Fruit fly (Drosophila melanogaster) whole organism, embryonic: Measurements from ENCODE around the gene hry.

Experiments used
- B-H2 ChIP-seq: fragments of 200-800 bp; sonication (Bioruptor generic); optimal IDR thresholded peaks from 2 replicates; lab custom pipeline; 2018; ENCODE audit warnings: missing biosample characterization, mild to moderate bottlenecking, missing genetic modification characterization
- BEAF-32 ChIP-seq: fragments of 200-800 bp; sonication (Bioruptor generic); optimal IDR thresholded peaks from 3 replicates; lab custom pipeline; 2017; ENCODE audit warnings: missing biosample characterization, missing genetic modification characterization, mild to moderate bottlenecking, moderate library complexity, missing genetic modification reagents
- Blimp-1 ChIP-seq: fragments of 200-800 bp; sonication (Bioruptor generic); optimal IDR thresholded peaks from 3 replicates; lab custom pipeline; 2018; ENCODE audit warnings: missing biosample characterization, missing genetic modification characterization, mild to moderate bottlenecking, moderate library complexity, missing genetic modification reagents
- CG10267 ChIP-seq: fragments of 200-800 bp; sonication (Bioruptor generic); optimal IDR thresholded peaks from 2 replicates; lab custom pipeline; 2018; ENCODE audit warnings: missing biosample characterization, mild to moderate bottlenecking, missing genetic modification characterization, moderate library complexity
- CG10462 ChIP-seq: fragments of 200-800 bp; sonication (Bioruptor generic); optimal IDR thresholded peaks from 2 replicates; lab custom pipeline; 2016; ENCODE audit warnings: missing biosample characterization, missing genetic modification characterization
- CG12071 ChIP-seq: fragments of 200-800 bp; sonication (Bioruptor generic); optimal IDR thresholded peaks from 3 replicates; lab custom pipeline; 2018; ENCODE audit warnings: missing biosample characterization, mild to moderate bottlenecking, missing genetic modification characterization
- CG12769 ChIP-seq: fragments of 200-800 bp; sonication (Bioruptor generic); optimal IDR thresholded peaks from 2 replicates; lab custom pipeline; 2019; ENCODE audit warnings: missing biosample characterization, mild to moderate bottlenecking, missing genetic modification characterization, moderate library complexity
- CG13123 ChIP-seq: fragments of 200-800 bp; sonication (Bioruptor generic); optimal IDR thresholded peaks from 2 replicates; lab custom pipeline; 2016; ENCODE audit warnings: missing biosample characterization, missing genetic modification characterization
- CG14050 ChIP-seq: fragments of 200-800 bp; sonication (Bioruptor generic); IDR thresholded peaks from 3 replicates; pipeline ENCODE4 v1.3.6; 2022; ENCODE audit warnings: missing biosample characterization, missing genetic modification characterization
- CG1529 ChIP-seq: fragments of 200-800 bp; sonication (Bioruptor generic); optimal IDR thresholded peaks from 3 replicates; lab custom pipeline; 2018; ENCODE audit warnings: missing biosample characterization, missing genetic modification characterization
- CG15479 ChIP-seq: fragments of 200-800 bp; sonication (Bioruptor generic); optimal IDR thresholded peaks from 3 replicates; lab custom pipeline; 2019; ENCODE audit warnings: missing biosample characterization, mild to moderate bottlenecking, missing genetic modification characterization, moderate library complexity
- CG18011 ChIP-seq: fragments of 200-800 bp; sonication (Bioruptor generic); optimal IDR thresholded peaks from 2 replicates; lab custom pipeline; 2017; ENCODE audit warnings: missing biosample characterization, missing genetic modification characterization, mild to moderate bottlenecking, moderate library complexity, missing genotype
- CG18619 ChIP-seq: fragments of 200-800 bp; sonication (Bioruptor generic); optimal IDR thresholded peaks from 3 replicates; lab custom pipeline; 2017; ENCODE audit warnings: missing biosample characterization, mild to moderate bottlenecking, missing genetic modification characterization
- CG2120 ChIP-seq: fragments of 200-800 bp; sonication (Bioruptor generic); optimal IDR thresholded peaks from 3 replicates; lab custom pipeline; 2016; ENCODE audit warnings: missing biosample characterization, missing genetic modification characterization
- CG2678 ChIP-seq: fragments of 200-800 bp; sonication (Bioruptor generic); optimal IDR thresholded peaks from 3 replicates; lab custom pipeline; 2019; ENCODE audit warnings: missing biosample characterization, mild to moderate bottlenecking, missing genetic modification characterization, moderate library complexity
- CG2875 ChIP-seq: fragments of 200-800 bp; sonication (Bioruptor generic); optimal IDR thresholded peaks from 2 replicates; lab custom pipeline; 2017; ENCODE audit warnings: missing biosample characterization, mild to moderate bottlenecking, missing genetic modification characterization, missing genetic modification reagents
- CG3281 ChIP-seq: fragments of 200-800 bp; sonication (Bioruptor generic); optimal IDR thresholded peaks from 3 replicates; lab custom pipeline; 2017; ENCODE audit warnings: missing biosample characterization, mild to moderate bottlenecking, missing genetic modification characterization
- CG34224 ChIP-seq: fragments of 200-800 bp; sonication (Bioruptor generic); IDR thresholded peaks from 3 replicates; pipeline ENCODE4 v1.3.6; 2022; ENCODE audit warnings: missing biosample characterization, missing genetic modification characterization; ENCODE audit not compliant: partially characterized antibody
- CG3847 ChIP-seq: fragments of 200-800 bp; sonication (Bioruptor generic); IDR thresholded peaks from 2 replicates; pipeline ENCODE4 v1.3.6; 2022; ENCODE audit warnings: missing biosample characterization, missing genetic modification characterization
- CG7745 ChIP-seq: fragments of 200-800 bp; sonication (Bioruptor generic); optimal IDR thresholded peaks from 2 replicates; lab custom pipeline; 2018; ENCODE audit warnings: missing biosample characterization, mild to moderate bottlenecking, missing genetic modification characterization, moderate library complexity
- CG8089 ChIP-seq: fragments of 200-800 bp; sonication (Bioruptor generic); optimal IDR thresholded peaks from 3 replicates; lab custom pipeline; 2016; ENCODE audit warnings: missing biosample characterization, missing genetic modification characterization
- CG8281 ChIP-seq: fragments of 200-800 bp; sonication (Bioruptor generic); optimal IDR thresholded peaks from 2 replicates; lab custom pipeline; 2018; ENCODE audit warnings: missing biosample characterization, mild to moderate bottlenecking, missing genetic modification characterization, moderate library complexity
- CG9727 ChIP-seq: fragments of 200-800 bp; sonication (Bioruptor generic); optimal IDR thresholded peaks from 3 replicates; lab custom pipeline; 2017; ENCODE audit warnings: missing biosample characterization, mild to moderate bottlenecking, missing genetic modification characterization
- Dip3 ChIP-seq: fragments of 200-800 bp; sonication (Bioruptor generic); optimal IDR thresholded peaks from 3 replicates; lab custom pipeline; 2016; ENCODE audit warnings: missing biosample characterization, missing genetic modification characterization
- ERR ChIP-seq: fragments of 200-800 bp; sonication (Bioruptor generic); optimal IDR thresholded peaks from 2 replicates; lab custom pipeline; 2016; ENCODE audit warnings: missing biosample characterization, missing genetic modification characterization
- Gsc ChIP-seq: fragments of 200-800 bp; sonication (Bioruptor generic); IDR thresholded peaks from 2 replicates; pipeline ENCODE4 v1.3.6; 2022; ENCODE audit warnings: missing biosample characterization, missing genetic modification characterization
- HLH4C ChIP-seq: fragments of 200-800 bp; sonication (Bioruptor generic); IDR thresholded peaks from 3 replicates; pipeline ENCODE4 v1.3.6; 2022; ENCODE audit warnings: missing biosample characterization, missing genetic modification characterization; ENCODE audit not compliant: partially characterized antibody
- Hey ChIP-seq: fragments of 200-800 bp; sonication (Bioruptor generic); optimal IDR thresholded peaks from 3 replicates; lab custom pipeline; 2018; ENCODE audit warnings: missing biosample characterization, mild to moderate bottlenecking, missing genetic modification characterization
- Mad ChIP-seq: fragments of 200-800 bp; sonication (Bioruptor generic); optimal IDR thresholded peaks from 2 replicates; lab custom pipeline; 2016; ENCODE audit warnings: missing biosample characterization, missing genetic modification characterization
- Myb ChIP-seq: fragments of 200-800 bp; sonication (Bioruptor generic); optimal IDR thresholded peaks from 2 replicates; lab custom pipeline; 2016; ENCODE audit warnings: missing biosample characterization, missing genetic modification characterization
- Neu2 ChIP-seq: fragments of 200-800 bp; sonication (Bioruptor generic); optimal IDR thresholded peaks from 3 replicates; lab custom pipeline; 2016; ENCODE audit warnings: missing biosample characterization, missing genetic modification characterization, borderline replicate concordance
- Optix ChIP-seq: fragments of 200-800 bp; sonication (Bioruptor generic); IDR thresholded peaks from 3 replicates; pipeline ENCODE4 v1.3.6; 2022; ENCODE audit warnings: missing biosample characterization, missing genetic modification characterization
- Ravus ChIP-seq: fragments of 200-800 bp; sonication (Bioruptor generic); IDR thresholded peaks from 2 replicates; pipeline ENCODE4 v1.3.6; 2022; ENCODE audit warnings: missing biosample characterization, missing genetic modification characterization
- btn ChIP-seq: fragments of 200-800 bp; sonication (Bioruptor generic); optimal IDR thresholded peaks from 2 replicates; lab custom pipeline; 2016; ENCODE audit warnings: missing biosample characterization, missing genetic modification characterization
- chif ChIP-seq, 2 experiments: fragments of 200-800 bp; sonication (Bioruptor generic); optimal IDR thresholded peaks; 3 replicates each; lab custom pipeline; 2016; ENCODE audit warnings: missing biosample characterization in 2 of 2, missing genetic modification characterization in 2 of 2
- chinmo ChIP-seq: fragments of 200-800 bp; sonication (Bioruptor generic); IDR thresholded peaks from 4 replicates; pipeline ENCODE4 v1.3.6; 2022; ENCODE audit warnings: missing biosample characterization, missing genetic modification characterization; ENCODE audit not compliant: partially characterized antibody
- danr ChIP-seq: fragments of 200-800 bp; sonication (Bioruptor generic); IDR thresholded peaks from 2 replicates; pipeline ENCODE4 v1.3.6; 2022; ENCODE audit warnings: missing biosample characterization, missing genetic modification characterization
- fd96Cb ChIP-seq: fragments of 200-800 bp; sonication (Bioruptor generic); optimal IDR thresholded peaks from 2 replicates; lab custom pipeline; 2018; ENCODE audit warnings: missing biosample characterization, mild to moderate bottlenecking, missing genetic modification characterization, moderate library complexity
- gt ChIP-seq: fragments of 200-800 bp; sonication (Bioruptor generic); IDR thresholded peaks from 2 replicates; pipeline ENCODE4 v1.3.6; 2022; ENCODE audit warnings: missing biosample characterization, missing genetic modification characterization
- lmd ChIP-seq: fragments of 200-800 bp; sonication (Bioruptor generic); IDR thresholded peaks from 2 replicates; pipeline ENCODE4 v1.3.6; 2022; ENCODE audit warnings: missing biosample characterization, missing genetic modification characterization
- lola ChIP-seq, 3 experiments: fragments of >200 bp in 2 of 3; fragments of 200-800 bp in 1 of 3; sonication (Bioruptor generic) in 1 of 3; optimal IDR thresholded peaks; 2 replicates each; lab custom pipeline; 2017 to 2019; ENCODE audit warnings: missing biosample characterization in 3 of 3, missing genetic modification characterization in 3 of 3, mild to moderate bottlenecking in 1 of 3, moderate library complexity in 1 of 3
- pita ChIP-seq: fragments of 200-800 bp; sonication (Bioruptor generic); optimal IDR thresholded peaks from 2 replicates; lab custom pipeline; 2017; ENCODE audit warnings: missing biosample characterization, mild to moderate bottlenecking, missing genetic modification characterization
- pnt ChIP-seq: fragments of 200-800 bp; sonication (Bioruptor generic); optimal IDR thresholded peaks from 3 replicates; lab custom pipeline; 2016; ENCODE audit warnings: missing biosample characterization, missing genetic modification characterization
- psq ChIP-seq: fragments of 200-800 bp; sonication (Bioruptor generic); optimal IDR thresholded peaks from 2 replicates; lab custom pipeline; 2017; ENCODE audit warnings: missing biosample characterization, missing genetic modification characterization
- pzg ChIP-seq: fragments of 200-800 bp; sonication (Bioruptor generic); optimal IDR thresholded peaks from 3 replicates; lab custom pipeline; 2018; ENCODE audit warnings: missing biosample characterization, mild to moderate bottlenecking, missing genetic modification characterization, moderate library complexity
- sc ChIP-seq, 3 experiments: fragments of >200 bp in 2 of 3; fragments of 200-800 bp in 1 of 3; sonication (Bioruptor generic) in 1 of 3; optimal IDR thresholded peaks; 2 replicates in 2 of 3; 3 replicates in 1 of 3; lab custom pipeline; 2017; ENCODE audit warnings: mild to moderate bottlenecking in 1 of 3, missing biosample characterization in 1 of 3, missing genetic modification characterization in 1 of 3, missing genetic modification reagents in 1 of 3
- sqz ChIP-seq: fragments of 200-800 bp; sonication (Bioruptor generic); optimal IDR thresholded peaks from 3 replicates; lab custom pipeline; 2018; ENCODE audit warnings: missing biosample characterization, mild to moderate bottlenecking, missing genetic modification characterization
- tap ChIP-seq: fragments of 200-800 bp; optimal IDR thresholded peaks from 3 replicates; lab custom pipeline; 2019; ENCODE audit warnings: missing biosample characterization, mild to moderate bottlenecking, missing genetic modification characterization, moderate library complexity
- vvl ChIP-seq: fragments of 200-800 bp; sonication (Bioruptor generic); IDR thresholded peaks from 2 replicates; pipeline ENCODE4 v1.3.6; 2022; ENCODE audit warnings: missing biosample characterization, missing genetic modification characterization
- zfh1 ChIP-seq: fragments of 200-800 bp; sonication (Bioruptor generic); IDR thresholded peaks from 3 replicates; pipeline ENCODE4 v1.3.6; 2022; ENCODE audit warnings: missing biosample characterization, missing genetic modification characterization

hry gene

dm6 chr3L:8628964-8629363 lies 46.6 kb upstream of the hry start (continued):
- TF ChIP-seq tap (tag; lab: Kevin White, UChicago) (peak; percentile 58), pzg (GFP tag; lab: Kevin White, UChicago) (no peak), chif (GFP tag; optimal IDR thresholded peaks at IDR 0.05; lab: Kevin White, UChicago) (no peak), psq (GFP tag; lab: Kevin White, UChicago) (no peak), danr (peak; percentile 21; the same call in 1 of the 2 replicates), B-H2 (no peak), CG9727 (GFP tag; lab: Kevin White, UChicago) (peak; percentile 76), ERR (GFP tag; lab: Kevin White, UChicago) (no peak), CG14050 (peak; percentile 33; the same call in 1 of the 3 replicates), CG3847 (GFP tag; lab: Robert Waterston, UW) (peak; percentile 32; the same call in 1 of the 2 replicates), chinmo (GFP tag; lab: Robert Waterston, UW) (no peak), Optix (GFP tag; lab: Robert Waterston, UW) (no peak), sc (optimal IDR thresholded peaks at IDR 0.05; lab: Kevin White, UChicago) (no peak), sc (GFP tag; optimal IDR thresholded peaks at IDR 0.05; lab: Kevin White, UChicago) (no peak), CG2678 (tag; lab: Kevin White, UChicago) (peak; percentile 83), Hey (tag; lab: Kevin White, UChicago) (no peak), lola (GFP tag; optimal IDR thresholded peaks at IDR 0.05; lab: Kevin White, UChicago) (peak in 1 of 3 experiments; percentile 42), CG12071 (GFP tag; lab: Kevin White, UChicago) (no peak), gt (no peak; the same call in 1 of the 2 replicates), vvl (GFP tag; lab: Robert Waterston, UW) (peak; percentile 85), fd96Cb (tag; lab: Kevin White, UChicago) (peak; percentile 64), btn (GFP tag; lab: Kevin White, UChicago) (no peak), CG3281 (GFP tag; lab: Kevin White, UChicago) (peak; percentile 55), Mad (no peak), CG1529 (GFP tag; lab: Kevin White, UChicago) (peak; percentile 13), Neu2 (GFP tag; lab: Kevin White, UChicago) (no peak), CG7745 (no peak), pita (GFP tag; lab: Kevin White, UChicago) (no peak), CG2120 (no peak), BEAF-32 (GFP tag; lab: Kevin White, UChicago) (no peak), CG15479 (no peak), CG8089 (GFP tag; lab: Kevin White, UChicago) (no peak), pnt (GFP tag; lab: Kevin White, UChicago) (no peak), Dip3 (no peak), Blimp-1 (peak; percentile 81), CG13123 (GFP tag; lab: Kevin White, UChicago) (no peak), zfh1 (GFP tag; lab: Robert Waterston, UW) (peak; percentile 72), CG34224 (GFP tag; lab: Robert Waterston, UW) (no peak), lmd (GFP tag; lab: Robert Waterston, UW) (peak; percentile 83), Ravus (GFP tag; lab: Robert Waterston, UW) (peak; percentile 45), CG8281 (tag; lab: Kevin White, UChicago) (peak; percentile 36), CG10267 (tag; lab: Kevin White, UChicago) (peak; percentile 74), sqz (no peak), CG18619 (GFP tag; lab: Kevin White, UChicago) (no peak), CG2875 (GFP tag; lab: Kevin White, UChicago) (peak; percentile 43), Gsc (GFP tag; lab: Robert Waterston, UW) (no peak), CG18011 (GFP tag; lab: Kevin White, UChicago) (no peak), CG12769 (tag; lab: Kevin White, UChicago) (no peak), HLH4C (GFP tag; lab: Robert Waterston, UW) (no peak), Myb (GFP tag; lab: Kevin White, UChicago) (no peak), CG10462 (GFP tag; lab: Kevin White, UChicago) (no peak)
